Fruit fly (Drosophila melanogaster) whole organism, embryonic: Measurements from ENCODE around the gene CG10863.

Experiments
- Ada2b ChIP-seq: fragments of 200-800 bp; sonication (Bioruptor generic); IDR thresholded peaks from 2 replicates; pipeline ENCODE4 v1.3.6; 2022; ENCODE audit warnings: missing biosample characterization, missing genetic modification characterization
- B-H2 ChIP-seq: fragments of 200-800 bp; sonication (Bioruptor generic); optimal IDR thresholded peaks from 2 replicates; lab custom pipeline; 2018; ENCODE audit warnings: missing biosample characterization, mild to moderate bottlenecking, missing genetic modification characterization
- Bteb2 ChIP-seq: fragments of 200-800 bp; sonication (Bioruptor generic); optimal IDR thresholded peaks from 2 replicates; lab custom pipeline; 2016; ENCODE audit warnings: missing biosample characterization, missing genetic modification characterization
- CG10267 ChIP-seq: fragments of 200-800 bp; sonication (Bioruptor generic); optimal IDR thresholded peaks from 2 replicates; lab custom pipeline; 2018; ENCODE audit warnings: missing biosample characterization, mild to moderate bottlenecking, missing genetic modification characterization, moderate library complexity
- CG11093 ChIP-seq: fragments of 200-800 bp; sonication (Bioruptor generic); IDR thresholded peaks from 3 replicates; pipeline ENCODE4 v1.3.6; 2022; ENCODE audit warnings: missing biosample characterization, missing genetic modification characterization
- CG12769 ChIP-seq: fragments of 200-800 bp; sonication (Bioruptor generic); optimal IDR thresholded peaks from 2 replicates; lab custom pipeline; 2019; ENCODE audit warnings: missing biosample characterization, mild to moderate bottlenecking, missing genetic modification characterization, moderate library complexity
- CG15269 ChIP-seq: fragments of 200-800 bp; sonication (Bioruptor generic); optimal IDR thresholded peaks from 2 replicates; lab custom pipeline; 2018; ENCODE audit warnings: missing biosample characterization, mild to moderate bottlenecking, missing genetic modification characterization, moderate library complexity
- CG1603 ChIP-seq: fragments of 200-800 bp; sonication (Bioruptor generic); optimal IDR thresholded peaks from 2 replicates; lab custom pipeline; 2019; ENCODE audit warnings: missing biosample characterization, mild to moderate bottlenecking, missing genetic modification characterization, moderate library complexity
- CG16779 ChIP-seq: fragments of 200-800 bp; sonication (Bioruptor generic); IDR thresholded peaks from 2 replicates; pipeline ENCODE4 v1.3.6; 2022; ENCODE audit warnings: missing biosample characterization, missing genetic modification characterization
- CG17385 ChIP-seq: fragments of 200-800 bp; sonication (Bioruptor generic); optimal IDR thresholded peaks from 3 replicates; lab custom pipeline; 2018; ENCODE audit warnings: missing biosample characterization, mild to moderate bottlenecking, missing genetic modification characterization
- CG17568 ChIP-seq: fragments of 200-800 bp; sonication (Bioruptor generic); optimal IDR thresholded peaks from 2 replicates; lab custom pipeline; 2018; ENCODE audit warnings: missing biosample characterization, mild to moderate bottlenecking, missing genetic modification characterization, moderate library complexity
- CG1832 ChIP-seq: fragments of 200-800 bp; sonication (Bioruptor generic); optimal IDR thresholded peaks from 2 replicates; lab custom pipeline; 2017; ENCODE audit warnings: missing biosample characterization, mild to moderate bottlenecking, missing genetic modification characterization, inconsistent platforms
- CG3163 ChIP-seq: fragments of 200-800 bp; sonication (Bioruptor generic); optimal IDR thresholded peaks from 3 replicates; lab custom pipeline; 2016; ENCODE audit warnings: missing biosample characterization, missing genetic modification characterization
- CG3407 ChIP-seq: fragments of 200-800 bp; sonication (Bioruptor generic); optimal IDR thresholded peaks from 2 replicates; lab custom pipeline; 2018; ENCODE audit warnings: missing biosample characterization, mild to moderate bottlenecking, missing genetic modification characterization
- CG5953 ChIP-seq: fragments of 200-800 bp; sonication (Bioruptor generic); IDR thresholded peaks from 2 replicates; pipeline ENCODE4 v1.3.6; 2022; ENCODE audit warnings: missing biosample characterization, missing genetic modification characterization
- CG6175 ChIP-seq: fragments of 200-800 bp; sonication (Bioruptor generic); IDR thresholded peaks from 3 replicates; pipeline ENCODE4 v1.3.6; 2022; ENCODE audit warnings: missing biosample characterization, missing genetic modification characterization
- CG6683 ChIP-seq: fragments of 200-800 bp; sonication (Bioruptor generic); optimal IDR thresholded peaks from 2 replicates; lab custom pipeline; 2017; ENCODE audit warnings: missing biosample characterization, mild to moderate bottlenecking, missing genetic modification characterization, missing genetic modification reagents
- CG6813 ChIP-seq: fragments of 200-800 bp; sonication (Bioruptor generic); optimal IDR thresholded peaks from 2 replicates; lab custom pipeline; 2017; ENCODE audit warnings: missing biosample characterization, missing genetic modification characterization, mild to moderate bottlenecking, moderate library complexity, missing genetic modification reagents
- CG7372 ChIP-seq: fragments of 200-800 bp; sonication (Bioruptor generic); IDR thresholded peaks from 2 replicates; pipeline ENCODE4 v1.3.6; 2022; ENCODE audit warnings: missing biosample characterization, missing genetic modification characterization
- CG8765 ChIP-seq: fragments of 200-800 bp; sonication (Bioruptor generic); IDR thresholded peaks from 2 replicates; pipeline ENCODE4 v1.3.6; 2022; ENCODE audit warnings: missing biosample characterization, missing genetic modification characterization
- CG9215 ChIP-seq: fragments of 200-800 bp; sonication (Bioruptor generic); IDR thresholded peaks from 2 replicates; pipeline ENCODE4 v1.3.6; 2022; ENCODE audit warnings: missing biosample characterization, missing genetic modification characterization
- CG9437 ChIP-seq: fragments of 200-800 bp; sonication (Bioruptor generic); optimal IDR thresholded peaks from 2 replicates; lab custom pipeline; 2018; ENCODE audit warnings: missing biosample characterization, mild to moderate bottlenecking, missing genetic modification characterization
- Chrac-16 ChIP-seq: fragments of 200-800 bp; sonication (Bioruptor generic); optimal IDR thresholded peaks from 3 replicates; lab custom pipeline; 2016; ENCODE audit warnings: missing biosample characterization, missing genetic modification characterization
- Dp ChIP-seq: fragments of 200-800 bp; sonication (Bioruptor generic); optimal IDR thresholded peaks from 2 replicates; lab custom pipeline; 2018; ENCODE audit warnings: missing biosample characterization, mild to moderate bottlenecking, missing genetic modification characterization, moderate library complexity
- Elba2 ChIP-seq: fragments of 200-800 bp; sonication (Bioruptor generic); optimal IDR thresholded peaks from 3 replicates; lab custom pipeline; 2016; ENCODE audit warnings: missing biosample characterization, missing genetic modification characterization
- H2.0 ChIP-seq: fragments of 200-800 bp; sonication (Bioruptor generic); IDR thresholded peaks from 2 replicates; pipeline ENCODE4 v1.3.6; 2022; ENCODE audit warnings: missing biosample characterization, missing genetic modification characterization
- Kr ChIP-seq: fragments of 200-800 bp; sonication (Bioruptor generic); optimal IDR thresholded peaks from 2 replicates; lab custom pipeline; 2017; ENCODE audit warnings: missing biosample characterization, mild to moderate bottlenecking, missing genetic modification characterization
- Lpt ChIP-seq: fragments of >200 bp; optimal IDR thresholded peaks from 2 replicates; lab custom pipeline; 2018; ENCODE audit warnings: missing biosample characterization, missing genetic modification characterization
- Mad ChIP-seq: fragments of 200-800 bp; sonication (Bioruptor generic); optimal IDR thresholded peaks from 2 replicates; lab custom pipeline; 2016; ENCODE audit warnings: missing biosample characterization, missing genetic modification characterization
- Max ChIP-seq: fragments of 200-800 bp; sonication (Bioruptor generic); optimal IDR thresholded peaks from 2 replicates; lab custom pipeline; 2016; ENCODE audit warnings: missing biosample characterization, mild to moderate bottlenecking, missing genetic modification characterization
- Med ChIP-seq: fragments of 200-800 bp; sonication (Bioruptor generic); peaks from one replicate; lab custom pipeline; 2016; ENCODE audit warnings: missing biosample characterization, missing genetic modification characterization, mild to moderate bottlenecking, inconsistent platforms, moderate library complexity
- Mrtf ChIP-seq: fragments of 200-800 bp; sonication (Bioruptor generic); IDR thresholded peaks from 3 replicates; pipeline ENCODE4 v1.3.6; 2022; ENCODE audit warnings: missing biosample characterization, missing genetic modification characterization
- Optix ChIP-seq: fragments of 200-800 bp; sonication (Bioruptor generic); IDR thresholded peaks from 3 replicates; pipeline ENCODE4 v1.3.6; 2022; ENCODE audit warnings: missing biosample characterization, missing genetic modification characterization
- PHDP ChIP-seq: fragments of 200-800 bp; sonication (Bioruptor generic); optimal IDR thresholded peaks from 3 replicates; lab custom pipeline; 2018; ENCODE audit warnings: missing biosample characterization, mild to moderate bottlenecking, missing genetic modification characterization, moderate library complexity
- Rfx ChIP-seq: fragments of 200-800 bp; sonication (Bioruptor generic); IDR thresholded peaks from 2 replicates; pipeline ENCODE4 v1.3.6; 2022; ENCODE audit warnings: missing biosample characterization, missing genetic modification characterization
- Sry-β ChIP-seq: fragments of 200-800 bp; sonication (Bioruptor generic); optimal IDR thresholded peaks from 2 replicates; lab custom pipeline; 2018; ENCODE audit warnings: missing biosample characterization, mild to moderate bottlenecking, missing genetic modification characterization, moderate library complexity
- Ssrp ChIP-seq: fragments of 200-800 bp; sonication (Bioruptor generic); optimal IDR thresholded peaks from 2 replicates; lab custom pipeline; 2018; ENCODE audit warnings: missing biosample characterization, mild to moderate bottlenecking, missing genetic modification characterization, moderate library complexity
- Stat92E ChIP-seq, 3 experiments: fragments of >200 bp in 2 of 3; fragments of 200-800 bp in 1 of 3; sonication (Bioruptor generic) in 1 of 3; optimal IDR thresholded peaks; 2 replicates each; lab custom pipeline; 2017 to 2019; ENCODE audit warnings: missing biosample characterization in 3 of 3, missing genetic modification characterization in 3 of 3, mild to moderate bottlenecking in 1 of 3, moderate library complexity in 1 of 3
- amos ChIP-seq: fragments of 200-800 bp; sonication (Bioruptor generic); IDR thresholded peaks from 2 replicates; pipeline ENCODE4 v1.3.6; 2022; ENCODE audit warnings: missing biosample characterization, missing genetic modification characterization; ENCODE audit not compliant: partially characterized antibody
- ash1 ChIP-seq: fragments of 200-800 bp; sonication (Bioruptor generic); optimal IDR thresholded peaks from 2 replicates; lab custom pipeline; 2018; ENCODE audit warnings: missing biosample characterization, mild to moderate bottlenecking, missing genetic modification characterization
- gcm2 ChIP-seq: fragments of 200-800 bp; sonication (Bioruptor generic); optimal IDR thresholded peaks from 2 replicates; lab custom pipeline; 2016; ENCODE audit warnings: missing biosample characterization, missing genetic modification characterization
- hb ChIP-seq: fragments of 200-800 bp; sonication (Bioruptor generic); IDR thresholded peaks from 3 replicates; pipeline ENCODE4 v1.3.6; 2022; ENCODE audit warnings: missing biosample characterization, missing genetic modification characterization; ENCODE audit not compliant: partially characterized antibody
- ind ChIP-seq: fragments of 200-800 bp; sonication (Bioruptor generic); optimal IDR thresholded peaks from 3 replicates; lab custom pipeline; 2016; ENCODE audit warnings: missing biosample characterization, missing genetic modification characterization
- pb ChIP-seq: fragments of 200-800 bp; sonication (Bioruptor generic); optimal IDR thresholded peaks from 3 replicates; lab custom pipeline; 2016; ENCODE audit warnings: missing biosample characterization, missing genetic modification characterization
- peb ChIP-seq: fragments of 200-800 bp; sonication (Bioruptor generic); IDR thresholded peaks from 2 replicates; pipeline ENCODE4 v1.3.6; 2022; ENCODE audit warnings: missing biosample characterization, missing genetic modification characterization
- repo ChIP-seq: fragments of 200-800 bp; sonication (Bioruptor generic); optimal IDR thresholded peaks from 2 replicates; lab custom pipeline; 2016; ENCODE audit warnings: missing biosample characterization, missing genetic modification characterization
- ro ChIP-seq: fragments of 200-800 bp; sonication (Bioruptor generic); IDR thresholded peaks from 2 replicates; pipeline ENCODE4 v1.3.6; 2022; ENCODE audit warnings: missing biosample characterization, missing genetic modification characterization
- sens ChIP-seq: fragments of 200-800 bp; sonication (Bioruptor generic); peaks from one replicate; lab custom pipeline; 2016; ENCODE audit warnings: missing biosample characterization, missing genetic modification characterization
- slou ChIP-seq: fragments of 200-800 bp; sonication (Bioruptor generic); optimal IDR thresholded peaks from 3 replicates; lab custom pipeline; 2016; ENCODE audit warnings: missing biosample characterization, missing genetic modification characterization
- tll ChIP-seq, 2 experiments: fragments of 200-800 bp in 1 of 2; fragments of >200 bp in 1 of 2; sonication (Bioruptor generic) in 1 of 2; optimal IDR thresholded peaks; 2 replicates each; lab custom pipeline; 2017 to 2019; ENCODE audit warnings: missing biosample characterization in 2 of 2, missing genetic modification characterization in 2 of 2, mild to moderate bottlenecking in 1 of 2, moderate library complexity in 1 of 2

Gene CG10863

DNA sequence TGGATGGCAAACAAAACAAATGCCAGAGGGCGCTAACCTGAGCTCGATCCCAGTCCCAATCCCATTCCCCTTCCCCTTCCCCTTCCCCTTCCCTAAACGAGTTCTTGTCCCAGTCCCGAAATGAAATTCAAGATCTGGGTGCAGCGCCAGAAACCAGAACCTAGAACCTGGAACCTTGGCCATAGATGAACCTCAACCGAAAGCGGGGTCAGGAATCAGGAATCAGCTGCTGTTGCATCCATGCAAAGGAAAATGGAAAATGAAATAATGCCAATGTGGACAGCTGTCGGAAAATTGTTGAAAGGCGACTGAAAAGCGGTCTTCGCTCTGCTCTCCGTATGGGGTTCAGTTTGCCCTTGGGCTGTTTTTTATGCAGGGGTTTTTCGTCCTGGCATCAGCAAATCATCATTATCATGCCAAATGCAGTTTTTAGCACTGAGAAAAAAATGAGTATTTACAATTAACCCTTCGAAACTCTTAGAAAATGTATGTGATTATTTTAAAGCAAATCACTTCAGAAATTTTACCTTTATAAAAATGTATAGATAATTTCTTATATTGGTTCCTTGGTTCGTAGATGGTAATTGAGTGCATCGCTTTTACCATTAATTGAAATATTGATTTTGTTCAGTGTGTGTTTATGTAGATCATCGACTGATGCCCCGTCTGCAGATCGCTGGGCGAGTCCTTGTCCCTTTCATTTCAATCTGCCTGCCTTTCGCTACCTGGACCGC is 35.5 kb upstream of the CG10863 start:
- TF ChIP-seq CG6813 (GFP tag; lab: Kevin White, UChicago) (no peak), CG6175 (GFP tag; lab: Robert Waterston, UW) (no peak), repo (GFP tag; lab: Kevin White, UChicago) (no peak), B-H2 (GFP tag; lab: Kevin White, UChicago) (no peak), Med (GFP tag; lab: Kevin White, UChicago) (no peak), hb (no peak), Chrac-16 (GFP tag; lab: Kevin White, UChicago) (peak; percentile 26), Mrtf (no peak), Kr (GFP tag; lab: Kevin White, UChicago) (no peak), H2.0 (GFP tag; lab: Robert Waterston, UW) (no peak), Ssrp (peak; percentile 39), Elba2 (GFP tag; lab: Kevin White, UChicago) (peak; percentile 58), CG12769 (tag; lab: Kevin White, UChicago) (no peak), CG16779 (GFP tag; lab: Robert Waterston, UW) (no peak), CG8765 (peak; percentile 52; the same call in 1 of the 2 replicates), CG1832 (GFP tag; lab: Kevin White, UChicago) (no peak), PHDP (tag; lab: Kevin White, UChicago) (no peak), Mad (GFP tag; lab: Kevin White, UChicago) (no peak), Stat92E (GFP tag; optimal IDR thresholded peaks at IDR 0.05; lab: Kevin White, UChicago) (no peak), ro (GFP tag; lab: Robert Waterston, UW) (no peak), Rfx (GFP tag; lab: Robert Waterston, UW) (no peak), Optix (no peak), slou (GFP tag; lab: Kevin White, UChicago) (no peak), CG17385 (GFP tag; lab: Kevin White, UChicago) (no peak), sens (peak; percentile 85), amos (GFP tag; lab: Robert Waterston, UW) (no peak), peb (GFP tag; lab: Robert Waterston, UW) (no peak), CG1603 (tag; lab: Kevin White, UChicago) (peak; percentile 16), Dp (GFP tag; lab: Kevin White, UChicago) (no peak), ash1 (GFP tag; lab: Kevin White, UChicago) (no peak), tll (GFP tag; optimal IDR thresholded peaks at IDR 0.05; lab: Kevin White, UChicago) (peak in 1 of 2 experiments; percentile 54), CG3407 (no peak), CG9437 (GFP tag; lab: Kevin White, UChicago) (no peak), CG11093 (GFP tag; lab: Robert Waterston, UW) (no peak), Bteb2 (GFP tag; lab: Kevin White, UChicago) (no peak), CG7372 (GFP tag; lab: Robert Waterston, UW) (no peak), ind (no peak), Max (no peak), CG3163 (GFP tag; lab: Kevin White, UChicago) (no peak), Lpt (no peak), CG10267 (peak; percentile 64), CG15269 (tag; lab: Kevin White, UChicago) (no peak), CG5953 (GFP tag; lab: Robert Waterston, UW) (no peak), CG9215 (GFP tag; lab: Robert Waterston, UW) (no peak), pb (no peak), Ada2b (GFP tag; lab: Robert Waterston, UW) (no peak), CG17568 (GFP tag; lab: Kevin White, UChicago) (no peak), CG6683 (GFP tag; lab: Kevin White, UChicago) (no peak), gcm2 (GFP tag; lab: Kevin White, UChicago) (no peak), Sry-β (no peak)
